Worm (Caenorhabditis elegans): ENCODE results near the gene nhx-2.

DNA sequence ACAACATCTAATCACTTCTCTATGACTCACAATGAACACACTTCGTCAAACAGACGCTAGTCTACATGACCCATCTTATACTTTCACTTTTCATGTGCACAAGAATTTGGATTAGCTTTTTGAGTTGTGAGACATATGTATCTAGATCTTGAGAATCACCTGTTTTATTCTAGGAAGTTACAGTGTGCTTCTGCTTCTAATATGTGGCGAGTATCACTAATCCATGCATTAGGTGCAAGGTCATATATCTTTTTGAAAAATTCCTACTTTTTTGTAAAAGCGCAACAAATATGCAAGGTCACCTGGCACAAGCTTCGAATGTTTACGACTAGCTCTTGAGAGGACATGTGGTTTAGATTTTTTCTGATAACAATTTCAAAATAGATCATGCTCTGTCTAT lies 18.0 kb downstream of the nhx-2 start:
- no peak for TF ChIP-seq unc-39 (tag; optimal IDR thresholded peaks at IDR 0.05)
- no peak for TF ChIP-seq elt-1 (tag; optimal IDR thresholded peaks at IDR 0.05)
- no peak for TF ChIP-seq lin-13 (GFP tag; optimal IDR thresholded peaks at IDR 0.05)
- TF ChIP-seq snpc-4 (tag; optimal IDR thresholded peaks at IDR 0.05), result no peak
- TF ChIP-seq C34F6.9 (tag; optimal IDR thresholded peaks at IDR 0.05), result no peak
- no peak for TF ChIP-seq ztf-11 (tag; optimal IDR thresholded peaks at IDR 0.05)
- TF ChIP-seq ama-1 (optimal IDR thresholded peaks at IDR 0.05), result no peak
- TF ChIP-seq blmp-1 (tag; optimal IDR thresholded peaks at IDR 0.05; ENCODE audit: insufficient read depth), result no peak
- no peak for TF ChIP-seq nhr-12 (tag; optimal IDR thresholded peaks at IDR 0.05)
- no peak for TF ChIP-seq nhr-10 (tag; optimal IDR thresholded peaks at IDR 0.05)

All from whole organism, L2 larva.